Worm (Caenorhabditis elegans) whole organism, midembryonic: ENCODE results near the gene T11B7.1.

Experiments used
- T22C8.4 ChIP-seq: fragments of 200-800 bp; sonication (Bioruptor generic); IDR thresholded peaks from 2 replicates; pipeline ENCODE4 v1.3.6; 2022; ENCODE audit warnings: missing genetic modification characterization, missing compliant biosample characterization
- ref-1 ChIP-seq: fragments of 200-800 bp; sonication (Bioruptor generic); conservative IDR thresholded peaks from 2 replicates; pipeline ENCODE4 v1.3.6; 2022; ENCODE audit warnings: missing genetic modification reagents, missing genetic modification characterization, missing compliant biosample characterization

DNA sequence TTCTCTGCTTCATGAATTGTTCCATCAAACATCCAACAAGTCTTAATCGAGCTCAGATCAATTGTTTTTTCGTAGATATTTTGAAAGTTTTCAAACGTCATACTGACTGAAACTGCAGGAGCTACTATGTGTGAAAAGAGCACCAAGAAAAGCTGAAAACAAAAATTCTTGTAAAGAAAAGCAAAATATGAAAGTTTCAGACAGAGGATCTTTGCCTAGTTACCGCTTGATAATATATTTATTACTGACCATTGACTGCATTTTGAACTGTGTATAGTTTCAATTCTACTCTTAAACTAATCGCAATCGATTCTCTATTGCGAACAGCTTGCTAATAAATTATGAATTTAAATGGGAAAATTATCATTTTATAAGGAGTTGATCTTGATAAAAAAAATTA is 42.3 kb upstream of the T11B7.1 start, which contains the start of gene clec-182:
- TF ChIP-seq T22C8.4 (GFP tag; lab: Robert Waterston, UW): no peak
- no peak for TF ChIP-seq ref-1
